Worm (Caenorhabditis elegans): ENCODE measurements around the gene prmt-5.
A peak's percentile ranks its signal among the peaks of the same experiment; 100 is the strongest.

The prmt-5 gene

ce11 chrIII:5181217-5181616 is 49.1 kb upstream of the prmt-5 start (continued):
- TF ChIP-seq aptf-2 (GFP tag; conservative IDR thresholded peaks at IDR 0.05) = 0 out of 2 replicates have a peak, but pooled peaks have one; percentile 45
- no peak for TF ChIP-seq Y67H2A.10 (GFP tag; conservative IDR thresholded peaks at IDR 0.05)

DNA sequence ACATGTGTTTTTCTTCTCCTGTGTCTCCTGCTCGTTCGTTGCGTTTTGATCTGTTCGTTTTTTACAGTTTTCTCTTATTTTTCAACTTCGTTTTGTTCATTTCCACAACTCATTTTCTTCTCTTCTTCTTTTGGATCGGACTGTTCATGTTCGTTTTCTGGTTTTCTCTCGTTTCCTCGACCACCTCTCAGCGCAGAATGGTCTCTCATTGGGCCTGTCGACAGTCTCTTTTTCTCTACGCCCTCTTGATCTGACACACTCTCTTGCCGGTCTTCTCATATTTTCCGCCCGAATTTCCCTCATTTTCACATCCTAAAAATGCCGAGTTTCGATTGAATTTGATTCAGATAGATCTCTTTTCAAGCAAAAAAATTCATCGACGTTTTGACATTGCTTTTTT is 48.7 kb upstream of the prmt-5 start:
- TF ChIP-seq hmg-1.2 (GFP tag; IDR thresholded peaks at IDR 0.05) (peak; percentile 74; the same call in 1 of the 2 replicates), rpc-1 (optimal IDR thresholded peaks at IDR 0.05) (no peak), rpc-1 (tag; optimal IDR thresholded peaks at IDR 0.05) (no peak)

- TF ChIP-seq lsy-27 (tag; optimal IDR thresholded peaks at IDR 0.05; ENCODE audit: borderline replicate concordance, insufficient read depth) (no peak), snpc-1.3 (tag; optimal IDR thresholded peaks at IDR 0.05; ENCODE audit: insufficient read depth) (no peak), rcor-1 (GFP tag; IDR thresholded peaks at IDR 0.05) (no peak), ceh-100 (GFP tag; IDR thresholded peaks at IDR 0.05) (no peak), snpc-3.4 (tag; optimal IDR thresholded peaks at IDR 0.05) (no peak), sdz-38 (tag; optimal IDR thresholded peaks at IDR 0.05) (no peak), ceh-27 (GFP tag; optimal IDR thresholded peaks at IDR 0.05) (no peak), gei-17 (GFP tag; optimal IDR thresholded peaks at IDR 0.05) (no peak)
Measured at ce11 chrIII:5183372-5183771, 47.0 kb upstream of the prmt-5 start.

- no peak for TF ChIP-seq snpc-1.1 (tag; optimal IDR thresholded peaks at IDR 0.05; ENCODE audit: insufficient read depth)
- TF ChIP-seq hlh-12 (tag; optimal IDR thresholded peaks at IDR 0.05) = no peak
- TF ChIP-seq nhr-90 (tag; optimal IDR thresholded peaks at IDR 0.05) = no peak
- TF ChIP-seq ztf-6 (GFP tag; IDR thresholded peaks at IDR 0.05) = no peak
- no peak for TF ChIP-seq Y53G8AR.9 (GFP tag; conservative IDR thresholded peaks at IDR 0.05)
- no peak for TF ChIP-seq somi-1 (GFP tag; optimal IDR thresholded peaks at IDR 0.05)
- TF ChIP-seq F57A8.1 (GFP tag; optimal IDR thresholded peaks at IDR 0.05) = no peak
- no peak for TF ChIP-seq F52B5.7 (tag; optimal IDR thresholded peaks at IDR 0.05)
- TF ChIP-seq dpff-1 (tag; optimal IDR thresholded peaks at IDR 0.05) = no peak
- TF ChIP-seq ama-1 (optimal IDR thresholded peaks at IDR 0.05) = no peak
- no peak for TF ChIP-seq ama-1 (GFP tag; optimal IDR thresholded peaks at IDR 0.05)
- TF ChIP-seq B0336.3 (GFP tag; IDR thresholded peaks at IDR 0.05) = no peak
- no peak for TF ChIP-seq aptf-2 (GFP tag; conservative IDR thresholded peaks at IDR 0.05)
- TF ChIP-seq F57C9.4 (tag; optimal IDR thresholded peaks at IDR 0.05) = no peak
- no peak for TF ChIP-seq nhr-80 (tag; optimal IDR thresholded peaks at IDR 0.05)
- no peak for TF ChIP-seq ztf-3 (GFP tag; optimal IDR thresholded peaks at IDR 0.05)
- no peak for TF ChIP-seq T26A5.8 (tag; optimal IDR thresholded peaks at IDR 0.05)
- TF ChIP-seq bed-1 (GFP tag; IDR thresholded peaks at IDR 0.05) = no peak
- TF ChIP-seq rcor-1 (GFP tag; IDR thresholded peaks at IDR 0.05) = no peak
- TF ChIP-seq B0019.2 (GFP tag; conservative IDR thresholded peaks at IDR 0.05) = no peak
- no peak for TF ChIP-seq sdz-38 (tag; optimal IDR thresholded peaks at IDR 0.05)
Measured at ce11 chrIII:5185620-5186019, 44.7 kb upstream of the prmt-5 start, which contains the start of gene pup-2. TSS of gene pup-2 (plus strand) at chrIII:5185920.

DNA sequence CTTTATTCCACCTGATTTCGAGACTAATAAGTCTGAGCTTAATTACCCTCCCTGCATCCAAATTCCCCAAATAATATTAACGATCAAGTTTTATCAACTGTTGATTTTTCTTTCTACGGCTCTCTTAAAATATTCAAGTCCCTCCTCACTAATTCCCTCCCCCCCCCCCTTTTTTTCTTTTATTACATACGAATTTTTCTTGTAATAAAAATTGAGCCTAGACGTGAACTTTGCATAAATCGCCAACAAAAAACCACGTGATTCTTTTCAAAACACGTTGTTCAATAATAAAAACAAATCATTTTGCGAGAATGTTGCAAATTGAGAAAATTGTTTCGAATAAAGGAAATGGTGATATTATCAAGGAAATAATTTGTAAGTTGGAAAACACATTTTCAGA is 41.9 kb upstream of the prmt-5 start, which contains the start of gene K10D2.8:
K10D2.8 (plus strand) TSS at position 301 of the 400 bp plus-strand sequence.
- no peak for TF ChIP-seq F22D6.2 (tag; optimal IDR thresholded peaks at IDR 0.05)
- TF ChIP-seq ekl-4 (GFP tag; IDR thresholded peaks at IDR 0.05) = 0 out of 2 replicates have a peak, but pooled peaks have one; percentile 2
